Worm (Caenorhabditis elegans) whole organism, young adult: ENCODE results near the gene C44C10.12.

Experiments
- B0019.2 ChIP-seq: fragments of 200-800 bp; sonication (Bioruptor generic); conservative IDR thresholded peaks from 2 replicates; pipeline ENCODE4 v1.3.6; 2022; ENCODE audit warnings: missing genetic modification reagents, missing genetic modification characterization, missing compliant biosample characterization
- F10E7.11 ChIP-seq: sonication (generic microtip); optimal IDR thresholded peaks from 2 replicates; lab custom pipeline; 2017; ENCODE audit warnings: mild to moderate bottlenecking, missing genetic modification characterization, moderate library complexity, missing compliant biosample characterization
- F23B12.7 ChIP-seq: sonication (generic microtip); optimal IDR thresholded peaks from 2 replicates; lab custom pipeline; 2017; ENCODE audit warnings: missing genetic modification characterization, mild to moderate bottlenecking, missing compliant biosample characterization, antibody characterized with exemption, moderate library complexity; ENCODE audit not compliant: insufficient read depth
- F49E8.2 ChIP-seq: sonication (generic microtip); optimal IDR thresholded peaks from 3 replicates; lab custom pipeline; 2017; ENCODE audit warnings: missing genetic modification characterization, mild to moderate bottlenecking, missing compliant biosample characterization, antibody characterized with exemption, moderate library complexity; ENCODE audit not compliant: insufficient read depth
- T07F8.4 ChIP-seq: sonication (generic microtip); optimal IDR thresholded peaks from 2 replicates; lab custom pipeline; 2016; ENCODE audit warnings: mild to moderate bottlenecking, missing genetic modification characterization, moderate library complexity, missing compliant biosample characterization
- T26A5.8 ChIP-seq: sonication (generic microtip); optimal IDR thresholded peaks from 2 replicates; lab custom pipeline; 2016; ENCODE audit warnings: missing genetic modification characterization, missing compliant biosample characterization
- Y53G8AR.9 ChIP-seq: fragments of 200-800 bp; sonication (Bioruptor generic); conservative IDR thresholded peaks from 2 replicates; pipeline ENCODE4 v1.3.6; 2022; ENCODE audit warnings: missing genetic modification reagents, missing genetic modification characterization, missing compliant biosample characterization
- ZK185.1 ChIP-seq: sonication (generic microtip); optimal IDR thresholded peaks from 2 replicates; lab custom pipeline; 2016; ENCODE audit warnings: mild to moderate bottlenecking, missing genetic modification characterization, missing compliant biosample characterization; ENCODE audit not compliant: poor library complexity, severe bottlenecking
- attf-5 ChIP-seq: fragments of 200-800 bp; sonication (Bioruptor generic); optimal IDR thresholded peaks from 2 replicates; lab custom pipeline; 2018; ENCODE audit warnings: mild to moderate bottlenecking, missing genetic modification characterization, missing compliant biosample characterization
- attf-6 ChIP-seq: fragments of 200-800 bp; sonication (Bioruptor generic); IDR thresholded peaks from 2 replicates; pipeline ENCODE4 v1.3.6; 2022; ENCODE audit warnings: missing genetic modification reagents, missing genetic modification characterization, missing compliant biosample characterization
- bed-1 ChIP-seq: fragments of 200-800 bp; sonication (Bioruptor generic); IDR thresholded peaks from 2 replicates; pipeline ENCODE4 v1.3.6; 2022; ENCODE audit warnings: missing genetic modification reagents, missing genetic modification characterization, missing compliant biosample characterization
- bed-2 ChIP-seq: fragments of 200-800 bp; sonication (Bioruptor generic); IDR thresholded peaks from 2 replicates; pipeline ENCODE4 v1.3.6; 2022; ENCODE audit warnings: missing genetic modification reagents, missing genetic modification characterization, missing compliant biosample characterization
- ccch-3 ChIP-seq: fragments of 200-800 bp; sonication (Bioruptor generic); optimal IDR thresholded peaks from 2 replicates; lab custom pipeline; 2018; ENCODE audit warnings: mild to moderate bottlenecking, missing genetic modification characterization, missing compliant biosample characterization
- ceh-27 ChIP-seq: fragments of 200-800 bp; sonication (Bioruptor generic); optimal IDR thresholded peaks from 2 replicates; lab custom pipeline; 2018; ENCODE audit warnings: mild to moderate bottlenecking, missing genetic modification characterization, moderate library complexity, missing compliant biosample characterization
- ceh-40 ChIP-seq: fragments of 200-800 bp; sonication (Bioruptor generic); IDR thresholded peaks from 2 replicates; pipeline ENCODE4 v1.3.6; 2022; ENCODE audit warnings: missing genetic modification characterization, missing compliant biosample characterization
- ceh-58 ChIP-seq: fragments of 200-800 bp; sonication (Bioruptor generic); IDR thresholded peaks from 2 replicates; pipeline ENCODE4 v1.3.6; 2022; ENCODE audit warnings: missing genetic modification characterization, missing compliant biosample characterization
- ceh-91 ChIP-seq: fragments of 200-800 bp; sonication (Bioruptor generic); IDR thresholded peaks from 2 replicates; pipeline ENCODE4 v1.3.6; 2022; ENCODE audit warnings: missing genetic modification reagents, missing genetic modification characterization, missing compliant biosample characterization
- dpff-1 ChIP-seq: sonication (generic microtip); optimal IDR thresholded peaks from 2 replicates; lab custom pipeline; 2017; ENCODE audit warnings: mild to moderate bottlenecking, missing genetic modification characterization, missing compliant biosample characterization
- dpl-1 ChIP-seq: fragments of 150-350 bp; optimal IDR thresholded peaks from 2 replicates; lab custom pipeline; 2014; ENCODE audit warnings: missing biosample characterization, missing genetic modification reagents, missing genetic modification characterization
- efl-1 ChIP-seq: fragments of 150-350 bp; optimal IDR thresholded peaks from 2 replicates; lab custom pipeline; 2014; ENCODE audit warnings: missing biosample characterization, missing genetic modification reagents, missing genetic modification characterization
- fkh-3 ChIP-seq: sonication (generic microtip); optimal IDR thresholded peaks from 2 replicates; lab custom pipeline; 2016; ENCODE audit warnings: mild to moderate bottlenecking, missing genetic modification characterization, missing compliant biosample characterization
- gei-17 ChIP-seq: fragments of 200-800 bp; sonication (Bioruptor generic); optimal IDR thresholded peaks from 2 replicates; lab custom pipeline; 2018; ENCODE audit warnings: mild to moderate bottlenecking, missing genetic modification characterization, missing compliant biosample characterization
- hrde-1 ChIP-seq: sonication (generic microtip); optimal IDR thresholded peaks from 2 replicates; lab custom pipeline; 2016; ENCODE audit warnings: missing genetic modification characterization, mild to moderate bottlenecking, missing compliant biosample characterization, moderate library complexity, missing genotype, missing genetic modification reagents, borderline replicate concordance
- lin-26 ChIP-seq: fragments of 200-800 bp; sonication (Bioruptor generic); IDR thresholded peaks from 2 replicates; pipeline ENCODE4 v1.3.6; 2022; ENCODE audit warnings: missing genetic modification reagents, missing genetic modification characterization, missing compliant biosample characterization
- lin-35 ChIP-seq, 3 experiments: fragments of 150-350 bp in 2 of 3; sonication (generic microtip) in 1 of 3; optimal IDR thresholded peaks; 2 replicates each; lab custom pipeline; 2014 to 2018; ENCODE audit warnings: missing biosample characterization in 3 of 3, missing genetic modification characterization in 3 of 3, missing genetic modification reagents in 3 of 3
- lsl-1 ChIP-seq: fragments of 200-800 bp; sonication (Bioruptor generic); optimal IDR thresholded peaks from 2 replicates; lab custom pipeline; 2018; ENCODE audit warnings: mild to moderate bottlenecking, missing genetic modification characterization, moderate library complexity, missing compliant biosample characterization
- madf-10 ChIP-seq: sonication (generic microtip); optimal IDR thresholded peaks from 2 replicates; lab custom pipeline; 2016; ENCODE audit warnings: mild to moderate bottlenecking, missing genetic modification characterization, missing compliant biosample characterization
- madf-3 ChIP-seq: fragments of 200-800 bp; sonication (Bioruptor generic); IDR thresholded peaks from 2 replicates; pipeline ENCODE4 v1.3.6; 2022; ENCODE audit warnings: missing genetic modification reagents, missing genetic modification characterization, missing compliant biosample characterization
- madf-8 ChIP-seq: fragments of 200-800 bp; sonication (Bioruptor generic); conservative IDR thresholded peaks from 2 replicates; pipeline ENCODE4 v1.3.6; 2022; ENCODE audit warnings: missing genetic modification reagents, missing genetic modification characterization, missing compliant biosample characterization
- nfyb-1 ChIP-seq: fragments of 200-800 bp; sonication (Bioruptor generic); IDR thresholded peaks from 2 replicates; pipeline ENCODE4 v1.3.6; 2022; ENCODE audit warnings: missing genetic modification reagents, missing genetic modification characterization, missing compliant biosample characterization
- nhr-80 ChIP-seq: sonication (generic microtip); optimal IDR thresholded peaks from 2 replicates; lab custom pipeline; 2016; ENCODE audit warnings: missing genetic modification characterization, missing compliant biosample characterization
- nhr-90 ChIP-seq: sonication (generic microtip); optimal IDR thresholded peaks from 2 replicates; lab custom pipeline; 2016; ENCODE audit warnings: missing genotype, mild to moderate bottlenecking, missing genetic modification characterization, missing compliant biosample characterization
- pha-4 ChIP-seq: fragments of 150-350 bp; sonication (generic microtip); optimal IDR thresholded peaks from 2 replicates; lab custom pipeline; 2014; ENCODE audit warnings: missing biosample characterization, missing genetic modification reagents, missing genetic modification characterization
- sdz-38 ChIP-seq: sonication (generic microtip); optimal IDR thresholded peaks from 2 replicates; lab custom pipeline; 2016; ENCODE audit warnings: missing genotype, missing genetic modification characterization, missing compliant biosample characterization
- sea-2 ChIP-seq: fragments of 200-800 bp; sonication (Bioruptor generic); IDR thresholded peaks from 2 replicates; pipeline ENCODE4 v1.3.6; 2022; ENCODE audit warnings: missing genetic modification characterization, missing compliant biosample characterization
- snpc-1.3 ChIP-seq: sonication (generic microtip); optimal IDR thresholded peaks from 2 replicates; lab custom pipeline; 2017; ENCODE audit warnings: missing genetic modification characterization, mild to moderate bottlenecking, missing compliant biosample characterization, antibody characterized with exemption, moderate library complexity, missing genotype, missing genetic modification reagents; ENCODE audit not compliant: insufficient read depth
- tbx-9 ChIP-seq: sonication (generic microtip); optimal IDR thresholded peaks from 2 replicates; lab custom pipeline; 2016; ENCODE audit warnings: borderline replicate concordance, missing genetic modification characterization, inconsistent platforms, missing compliant biosample characterization

The C44C10.12 gene

ce11 chrX:11680851-11681250 is 15.9 kb upstream of the C44C10.12 start, which contains the start of gene T04F8.7 (continued):
- no peak for TF ChIP-seq pha-4 (tag; lab: Kevin White, UChicago)
- TF ChIP-seq fkh-3 (tag; lab: Kevin White, UChicago) = no peak
- no peak for TF ChIP-seq ccch-3 (GFP tag; lab: Kevin White, UChicago)
- TF ChIP-seq F49E8.2 (tag; lab: Kevin White, UChicago) = no peak
- no peak for TF ChIP-seq madf-10
- no peak for TF ChIP-seq bed-2 (GFP tag; lab: Robert Waterston, UW)
- no peak for TF ChIP-seq sea-2
- TF ChIP-seq attf-6 (GFP tag; lab: Robert Waterston, UW) = no peak
- TF ChIP-seq, all 124 proteins: peak for 7

DNA sequence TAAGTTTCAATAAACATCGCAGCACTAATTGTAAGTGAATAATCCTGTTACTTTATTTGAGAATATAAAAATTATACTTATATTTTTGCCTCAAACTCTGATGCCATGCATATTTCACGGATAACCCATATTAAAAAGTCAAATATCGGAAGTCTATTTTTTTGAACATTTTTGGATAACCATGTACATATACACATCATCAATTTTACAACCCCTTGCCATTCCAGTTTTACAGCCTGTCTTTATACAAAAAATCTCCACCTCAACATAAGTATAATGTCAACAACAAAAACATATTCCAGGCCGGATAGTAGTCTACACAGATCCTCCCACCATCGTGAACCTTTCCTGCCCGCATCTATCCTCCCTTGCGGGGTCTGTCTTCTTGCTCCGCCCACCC is 12.5 kb upstream of the C44C10.12 start, which contains the start of gene hnd-1:
Gene hnd-1, plus strand, starts transcription at position 301 of the 400 bp plus-strand sequence.
- no peak for TF ChIP-seq fkh-3 (tag; lab: Kevin White, UChicago)

- TF ChIP-seq dpl-1 (GFP tag; lab: Kevin White, UChicago) = no peak
- TF ChIP-seq lin-35 (GFP tag; optimal IDR thresholded peaks at IDR 0.05; lab: Kevin White, UChicago) = no peak
- no peak for TF ChIP-seq B0019.2 (GFP tag; lab: Robert Waterston, UW)
- no peak for TF ChIP-seq dpff-1
- TF ChIP-seq snpc-1.3 = no peak
- TF ChIP-seq ceh-91 (GFP tag; lab: Robert Waterston, UW) = no peak
- TF ChIP-seq lsl-1 = no peak
- no peak for TF ChIP-seq nhr-80
- TF ChIP-seq nfyb-1 (GFP tag; lab: Robert Waterston, UW) = no peak
- no peak for TF ChIP-seq lin-26 (GFP tag; lab: Robert Waterston, UW)
- no peak for TF ChIP-seq T07F8.4 (tag; lab: Kevin White, UChicago)
- no peak for TF ChIP-seq Y53G8AR.9
- no peak for TF ChIP-seq gei-17 (GFP tag; lab: Kevin White, UChicago)
- no peak for TF ChIP-seq ceh-40 (GFP tag; lab: Robert Waterston, UW)
- no peak for TF ChIP-seq F23B12.7 (tag; lab: Kevin White, UChicago)
- no peak for TF ChIP-seq efl-1
- TF ChIP-seq sdz-38 = no peak
- no peak for TF ChIP-seq nhr-90 (tag; lab: Kevin White, UChicago)
- no peak for TF ChIP-seq tbx-9 (tag; lab: Kevin White, UChicago)
- no peak for TF ChIP-seq pha-4 (tag; lab: Kevin White, UChicago)
Measured at ce11 chrX:11687836-11688319, 8.9 kb upstream of the C44C10.12 start, which contains the start of gene C44C10.7. Gene C44C10.7, minus strand, starts transcription at chrX:11688269.

DNA sequence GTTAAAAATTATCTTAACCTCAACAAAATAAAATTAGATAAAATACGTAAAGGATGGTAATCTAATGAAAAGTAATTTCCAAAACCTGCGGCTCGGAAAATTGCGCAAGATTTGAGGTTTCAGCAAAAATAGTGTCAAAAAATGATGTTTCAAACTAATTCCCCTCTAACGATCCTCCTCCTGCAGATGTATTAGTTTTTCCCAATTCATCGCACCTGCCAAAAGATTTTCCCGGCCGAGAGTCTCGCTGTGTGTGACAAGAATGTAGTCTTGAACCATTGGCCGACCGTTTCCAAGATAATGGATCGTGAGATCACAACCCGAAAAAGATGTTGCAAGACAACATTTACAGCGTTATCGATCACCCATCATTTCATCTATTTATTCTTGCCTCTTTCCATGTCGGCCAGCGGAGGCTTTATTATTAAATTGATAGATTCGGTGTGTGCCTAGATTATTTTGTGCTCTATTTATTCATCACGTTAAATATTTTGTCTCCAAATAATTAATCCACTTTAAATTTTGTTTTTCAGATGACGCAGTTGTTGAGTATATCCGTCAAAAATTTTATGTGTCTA is 6.7 kb upstream of the C44C10.12 start, which contains the start of the genes C44C10.10 and C44C10.5:
Gene C44C10.10, plus strand, starts transcription at position 301 of the 578 bp plus-strand sequence.
Gene C44C10.5, plus strand, starts transcription at position 528 of the 578 bp plus-strand sequence.
- no peak for TF ChIP-seq lin-35 (GFP tag; optimal IDR thresholded peaks at IDR 0.05; lab: Kevin White, UChicago)

DNA sequence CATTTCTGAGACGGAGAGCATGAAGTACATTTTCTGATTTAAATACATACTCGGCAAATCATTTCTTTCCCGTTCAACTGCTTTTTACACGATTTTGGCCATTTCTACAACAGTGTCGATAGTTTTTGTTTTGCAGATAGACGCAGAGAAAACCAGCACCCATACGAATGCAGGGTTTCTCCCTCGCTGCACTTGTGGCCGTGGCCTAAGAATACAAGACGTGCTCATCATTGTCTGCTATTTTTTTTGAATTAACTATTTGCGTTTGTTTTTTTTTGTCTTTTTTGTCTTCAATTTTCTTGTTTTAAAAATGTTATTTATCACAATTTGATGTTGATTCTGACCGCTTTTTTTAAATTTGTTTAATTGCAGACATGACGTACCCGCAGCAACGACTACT is 3.7 kb upstream of the C44C10.12 start, which contains the start of gene smcl-1:
Gene smcl-1, plus strand, starts transcription at position 373 of the 400 bp plus-strand sequence.
- TF ChIP-seq madf-3 (GFP tag; lab: Robert Waterston, UW) = no peak
- no peak for TF ChIP-seq madf-8 (GFP tag; lab: Robert Waterston, UW)
- TF ChIP-seq attf-5 (GFP tag; lab: Kevin White, UChicago) = peak; percentile 40
- TF ChIP-seq nhr-80 = peak; percentile 51
- TF ChIP-seq ceh-27 (GFP tag; lab: Kevin White, UChicago) = peak; percentile 3
- TF ChIP-seq hrde-1 (tag; lab: Kevin White, UChicago) = no peak
- TF ChIP-seq T26A5.8 (tag; lab: Kevin White, UChicago) = no peak
- TF ChIP-seq ZK185.1 (tag; lab: Kevin White, UChicago) = peak; percentile 55
- no peak for TF ChIP-seq ceh-58
- TF ChIP-seq F10E7.11 (tag; lab: Kevin White, UChicago) = no peak
- no peak for TF ChIP-seq nhr-90 (tag; lab: Kevin White, UChicago)
- no peak for TF ChIP-seq bed-1 (GFP tag; lab: Robert Waterston, UW)
